Worm (Caenorhabditis elegans) whole organism, L4 larva: Measurements from ENCODE around the gene Y113G7A.12.

Experiments
- F10B5.3 ChIP-seq: sonication (generic microtip); optimal IDR thresholded peaks from 2 replicates; lab custom pipeline; 2016; ENCODE audit warnings: mild to moderate bottlenecking, missing genetic modification characterization, missing compliant biosample characterization
- F26F4.8 ChIP-seq: fragments of 200-800 bp; sonication (Bioruptor generic); conservative IDR thresholded peaks from 2 replicates; pipeline ENCODE4 v1.3.6; 2022; ENCODE audit warnings: missing genetic modification characterization, missing compliant biosample characterization
- F44E2.7 ChIP-seq: fragments of 200-800 bp; sonication (Bioruptor generic); IDR thresholded peaks from 2 replicates; pipeline ENCODE4 v2.1.2; 2022; ENCODE audit warnings: missing genetic modification characterization, missing compliant biosample characterization
- T20F7.1 ChIP-seq: fragments of 200-800 bp; sonication (Bioruptor generic); optimal IDR thresholded peaks from 2 replicates; lab custom pipeline; 2018; ENCODE audit warnings: mild to moderate bottlenecking, missing genetic modification characterization, missing compliant biosample characterization
- T26A8.4 ChIP-seq: fragments of 200-800 bp; sonication (Bioruptor generic); IDR thresholded peaks from 2 replicates; pipeline ENCODE4 v1.3.6; 2022; ENCODE audit warnings: missing genetic modification characterization, missing compliant biosample characterization
- Y105C5A.15 ChIP-seq: fragments of 200-800 bp; sonication (Bioruptor generic); IDR thresholded peaks from 2 replicates; pipeline ENCODE4 v1.3.6; 2022; ENCODE audit warnings: missing genetic modification characterization, missing compliant biosample characterization
- Y48G9A.11 ChIP-seq: fragments of 200-800 bp; sonication (Bioruptor generic); IDR thresholded peaks from 2 replicates; pipeline ENCODE4 v1.3.6; 2022; ENCODE audit warnings: missing genetic modification reagents, missing genetic modification characterization, missing compliant biosample characterization
- Y75B8A.6 ChIP-seq: fragments of 200-800 bp; sonication (Bioruptor generic); IDR thresholded peaks from 2 replicates; pipeline ENCODE4 v1.3.6; 2022; ENCODE audit warnings: missing genetic modification reagents, missing genetic modification characterization, missing compliant biosample characterization
- aha-1 ChIP-seq: fragments of 150-350 bp; peaks from one replicate; lab custom pipeline; 2014; ENCODE audit warnings: missing biosample characterization, missing genetic modification characterization
- ama-1 ChIP-seq: fragments of 150-350 bp; optimal IDR thresholded peaks from 2 replicates; lab custom pipeline; 2014; ENCODE audit warnings: inconsistent platforms, mixed read lengths
- arid-1 ChIP-seq: fragments of 200-800 bp; sonication (Bioruptor generic); conservative IDR thresholded peaks from 2 replicates; pipeline ENCODE4 v1.3.6; 2022; ENCODE audit warnings: missing genetic modification reagents, missing genetic modification characterization, missing compliant biosample characterization
- ceh-20 ChIP-seq: fragments of 200-800 bp; sonication (Bioruptor generic); IDR thresholded peaks from 2 replicates; pipeline ENCODE4 v1.3.6; 2022; ENCODE audit warnings: missing genetic modification reagents, missing genetic modification characterization, missing compliant biosample characterization
- ceh-44 ChIP-seq: fragments of 200-800 bp; sonication (Bioruptor generic); IDR thresholded peaks from 2 replicates; pipeline ENCODE4 v1.3.6; 2022; ENCODE audit warnings: missing genetic modification reagents, missing genetic modification characterization, missing compliant biosample characterization
- ceh-62 ChIP-seq: sonication (generic microtip); optimal IDR thresholded peaks from 2 replicates; lab custom pipeline; 2017; ENCODE audit warnings: missing biosample characterization, missing genetic modification characterization
- ctbp-1 ChIP-seq: fragments of 200-800 bp; sonication (Bioruptor generic); IDR thresholded peaks from 2 replicates; pipeline ENCODE4 v1.3.6; 2022; ENCODE audit warnings: missing genetic modification reagents, missing genetic modification characterization, missing compliant biosample characterization
- daf-12 ChIP-seq: fragments of 150-350 bp; optimal IDR thresholded peaks from 2 replicates; lab custom pipeline; 2014; ENCODE audit warnings: missing biosample characterization, missing genetic modification reagents, missing genetic modification characterization
- daf-16 ChIP-seq, 3 experiments: sonication (generic microtip); optimal IDR thresholded peaks; 2 replicates each; lab custom pipeline; 2016 to 2017; ENCODE audit warnings: missing genetic modification characterization in 3 of 3, missing genetic modification reagents in 3 of 3, mild to moderate bottlenecking in 2 of 3, missing compliant biosample characterization in 2 of 3, missing biosample characterization in 1 of 3, moderate library complexity in 1 of 3
- daf-19 ChIP-seq: fragments of 200-800 bp; sonication (Bioruptor generic); conservative IDR thresholded peaks from 2 replicates; pipeline ENCODE4 v1.3.6; 2022; ENCODE audit warnings: missing genetic modification characterization, missing compliant biosample characterization
- dmd-6 ChIP-seq: fragments of 200-800 bp; sonication (Bioruptor generic); IDR thresholded peaks from 2 replicates; pipeline ENCODE4 v1.3.6; 2022; ENCODE audit warnings: missing genetic modification reagents, missing genetic modification characterization, missing compliant biosample characterization
- dmd-9 ChIP-seq: fragments of 200-800 bp; sonication (Bioruptor generic); IDR thresholded peaks from 2 replicates; pipeline ENCODE4 v1.3.6; 2022; ENCODE audit warnings: missing genetic modification reagents, missing genetic modification characterization, missing compliant biosample characterization
- dve-1 ChIP-seq: sonication (generic microtip); optimal IDR thresholded peaks from 2 replicates; lab custom pipeline; 2017; ENCODE audit warnings: antibody characterized with exemption, mild to moderate bottlenecking, missing genetic modification characterization, missing compliant biosample characterization; ENCODE audit not compliant: insufficient read depth
- egl-43 ChIP-seq: fragments of 200-800 bp; sonication (Bioruptor generic); IDR thresholded peaks from 2 replicates; pipeline ENCODE4 v1.3.6; 2022; ENCODE audit warnings: missing genetic modification reagents, missing genetic modification characterization, missing compliant biosample characterization
- fos-1 ChIP-seq: fragments of 150-350 bp; optimal IDR thresholded peaks from 2 replicates; lab custom pipeline; 2014; ENCODE audit warnings: missing biosample characterization, missing genetic modification characterization
- gei-8 ChIP-seq: fragments of 200-800 bp; sonication (Bioruptor generic); optimal IDR thresholded peaks from 2 replicates; lab custom pipeline; 2018; ENCODE audit warnings: mild to moderate bottlenecking, missing genetic modification characterization, missing compliant biosample characterization
- hlh-11 ChIP-seq: fragments of 200-800 bp; sonication (Bioruptor generic); optimal IDR thresholded peaks from 2 replicates; lab custom pipeline; 2018; ENCODE audit warnings: mild to moderate bottlenecking, missing genetic modification characterization, missing compliant biosample characterization
- hmg-1.1 ChIP-seq: fragments of 200-800 bp; sonication (Bioruptor generic); IDR thresholded peaks from 2 replicates; pipeline ENCODE4 v1.3.6; 2022; ENCODE audit warnings: missing genetic modification reagents, missing genetic modification characterization, missing compliant biosample characterization
- lim-7 ChIP-seq: fragments of 200-800 bp; sonication (Bioruptor generic); IDR thresholded peaks from 2 replicates; pipeline ENCODE4 v1.3.6; 2022; ENCODE audit warnings: missing genetic modification characterization, missing compliant biosample characterization
- lin-1 ChIP-seq: fragments of 200-800 bp; sonication (Bioruptor generic); IDR thresholded peaks from 2 replicates; pipeline ENCODE4 v1.3.6; 2022; ENCODE audit warnings: missing genetic modification reagents, missing genetic modification characterization, missing compliant biosample characterization
- lin-13 ChIP-seq: fragments of 150-350 bp; optimal IDR thresholded peaks from 2 replicates; lab custom pipeline; 2014; ENCODE audit warnings: missing biosample characterization, missing genetic modification reagents, missing genetic modification characterization
- lin-15B ChIP-seq: fragments of 150-350 bp; sonication (generic microtip); optimal IDR thresholded peaks from 3 replicates; lab custom pipeline; 2014; ENCODE audit warnings: missing biosample characterization, missing genetic modification characterization
- lin-38 ChIP-seq: fragments of 200-800 bp; sonication (Bioruptor generic); IDR thresholded peaks from 2 replicates; pipeline ENCODE4 v1.3.6; 2022; ENCODE audit warnings: missing genetic modification reagents, missing genetic modification characterization, missing compliant biosample characterization
- lsy-2 ChIP-seq, 2 experiments: fragments of 150-350 bp in 1 of 2; sonication (generic microtip) in 1 of 2; optimal IDR thresholded peaks; 2 replicates each; lab custom pipeline; 2014 to 2017; ENCODE audit warnings: missing biosample characterization in 2 of 2, missing genetic modification characterization in 2 of 2
- madf-5 ChIP-seq, 2 experiments: fragments of 200-800 bp; sonication (Bioruptor generic); IDR thresholded peaks; 2 replicates each; pipeline ENCODE4 v1.3.6; 2022; ENCODE audit warnings: missing compliant biosample characterization in 2 of 2, missing genetic modification characterization in 2 of 2
- mdt-29 ChIP-seq: fragments of 200-800 bp; sonication (Bioruptor generic); IDR thresholded peaks from 2 replicates; pipeline ENCODE4 v1.3.6; 2022; ENCODE audit warnings: missing genetic modification reagents, missing genetic modification characterization, missing compliant biosample characterization
- mep-1 ChIP-seq: fragments of 150-350 bp; sonication (generic microtip); optimal IDR thresholded peaks from 3 replicates; lab custom pipeline; 2014; ENCODE audit warnings: missing biosample characterization, missing genetic modification characterization
- mes-2 ChIP-seq: sonication (generic microtip); optimal IDR thresholded peaks from 2 replicates; lab custom pipeline; 2016; ENCODE audit warnings: missing genotype, mild to moderate bottlenecking, missing genetic modification characterization, missing compliant biosample characterization; ENCODE audit not compliant: poor library complexity, severe bottlenecking
- nhr-10 ChIP-seq: fragments of 150-350 bp; optimal IDR thresholded peaks from 2 replicates; lab custom pipeline; 2014; ENCODE audit warnings: missing biosample characterization, missing genetic modification characterization
- nhr-102 ChIP-seq: sonication (generic microtip); optimal IDR thresholded peaks from 2 replicates; lab custom pipeline; 2016; ENCODE audit warnings: mild to moderate bottlenecking, missing genetic modification characterization, moderate library complexity, missing compliant biosample characterization
- nhr-41 ChIP-seq: fragments of 200-800 bp; sonication (Bioruptor generic); IDR thresholded peaks from 2 replicates; pipeline ENCODE4 v1.3.6; 2022; ENCODE audit warnings: missing genetic modification reagents, missing genetic modification characterization, missing compliant biosample characterization
- pha-4 ChIP-seq, 2 experiments: fragments of 150-350 bp in 1 of 2; fragments of 200-800 bp in 1 of 2; sonication (Bioruptor generic) in 1 of 2; IDR thresholded peaks in 1 of 2; optimal IDR thresholded peaks in 1 of 2; 2 replicates each; pipeline versions ENCODE4 v1.3.6 to Lab custom; 2014 to 2022; ENCODE audit warnings: missing genetic modification characterization in 2 of 2, missing genetic modification reagents in 2 of 2, missing biosample characterization in 1 of 2, missing compliant biosample characterization in 1 of 2
- saeg-2 ChIP-seq: fragments of 200-800 bp; sonication (Bioruptor generic); IDR thresholded peaks from 2 replicates; pipeline ENCODE4 v1.3.6; 2022; ENCODE audit warnings: missing genetic modification reagents, missing genetic modification characterization, missing compliant biosample characterization
- tra-1 ChIP-seq: fragments of 200-800 bp; sonication (Bioruptor generic); IDR thresholded peaks from 2 replicates; pipeline ENCODE4 v1.3.6; 2022; ENCODE audit warnings: missing genetic modification reagents, missing genetic modification characterization, missing compliant biosample characterization
- zfp-3 ChIP-seq: fragments of 200-800 bp; sonication (Bioruptor generic); conservative IDR thresholded peaks from 2 replicates; pipeline ENCODE4 v1.3.6; 2022; ENCODE audit warnings: missing genetic modification reagents, missing genetic modification characterization, missing compliant biosample characterization
- zip-2 ChIP-seq: fragments of 150-350 bp; optimal IDR thresholded peaks from 2 replicates; lab custom pipeline; 2014; ENCODE audit warnings: missing biosample characterization, missing genetic modification characterization

The Y113G7A.12 gene

ce11 chrV:20161781-20162289 is 19.4 kb downstream of the Y113G7A.12 start (continued):
- no peak for TF ChIP-seq gei-8 (GFP tag; lab: Kevin White, UChicago)

- no peak for TF ChIP-seq lin-15B (tag; lab: Kevin White, UChicago)
- peak; percentile 18; the same call in 1 of the 2 replicates for TF ChIP-seq ctbp-1 (GFP tag; lab: Robert Waterston, UW)
- peak; percentile 61 for TF ChIP-seq T20F7.1 (GFP tag; lab: Kevin White, UChicago)
- TF ChIP-seq zfp-3 (GFP tag; lab: Robert Waterston, UW), result peak; percentile 90
- TF ChIP-seq Y48G9A.11, result no peak
- 0 out of 2 replicates have a peak, but pooled peaks have one; percentile 5 for TF ChIP-seq mdt-29 (GFP tag; lab: Robert Waterston, UW)
- TF ChIP-seq daf-12 (tag; lab: Kevin White, UChicago), result no peak
- TF ChIP-seq F44E2.7 (GFP tag; lab: Robert Waterston, UW), result 0 out of 2 replicates have a peak, but pooled peaks have one; percentile 2
- TF ChIP-seq Y105C5A.15 (GFP tag; lab: Robert Waterston, UW), result 0 out of 2 replicates have a peak, but pooled peaks have one; percentile 4
- TF ChIP-seq hmg-1.1 (GFP tag; lab: Robert Waterston, UW), result no peak
- TF ChIP-seq lin-13, result peak; percentile 12
- TF ChIP-seq dve-1 (tag; lab: Kevin White, UChicago), result peak; percentile 82
- peak in 1 of 2 experiments; percentile 50 for TF ChIP-seq lsy-2 (tag; optimal IDR thresholded peaks at IDR 0.05; lab: Kevin White, UChicago)
- peak; percentile 88 for TF ChIP-seq T26A8.4 (GFP tag; lab: Robert Waterston, UW)
- TF ChIP-seq lin-38 (GFP tag; lab: Robert Waterston, UW), result peak; percentile 56
- no peak for TF ChIP-seq F10B5.3 (tag; lab: Kevin White, UChicago)
- TF ChIP-seq nhr-102 (tag; lab: Kevin White, UChicago), result peak; percentile 23
- TF ChIP-seq mep-1 (tag; lab: Kevin White, UChicago), result peak; percentile 73
- peak; percentile 30; the same call in 1 of the 2 replicates for TF ChIP-seq arid-1 (GFP tag; lab: Robert Waterston, UW)
- TF ChIP-seq zip-2 (tag; lab: Kevin White, UChicago), result peak; percentile 30
- TF ChIP-seq nhr-41, result 0 out of 2 replicates have a peak, but pooled peaks have one; percentile 8
- TF ChIP-seq aha-1 (tag; lab: Kevin White, UChicago), result peak; percentile 28
- peak in 1 of 2 experiments; percentile 49; a peak in 1 of 4 replicates for TF ChIP-seq madf-5 (GFP tag; IDR thresholded peaks at IDR 0.05; lab: Robert Waterston, UW)
- no peak for TF ChIP-seq lim-7
- TF ChIP-seq pha-4 (GFP tag; IDR thresholded peaks at IDR 0.05; lab: Robert Waterston, UW), result peak; percentile 60; the same call in 1 of the 2 replicates
- TF ChIP-seq pha-4 (tag; optimal IDR thresholded peaks at IDR 0.05; lab: Kevin White, UChicago), result no peak
- TF ChIP-seq daf-19 (GFP tag; lab: Robert Waterston, UW), result no peak
- peak; percentile 6 for TF ChIP-seq hlh-11 (tag; lab: Kevin White, UChicago)
- TF ChIP-seq Y75B8A.6 (GFP tag; lab: Robert Waterston, UW), result 0 out of 2 replicates have a peak, but pooled peaks have one; percentile 57
- peak in 1 of 2 experiments; percentile 16 for TF ChIP-seq daf-16 (GFP tag; optimal IDR thresholded peaks at IDR 0.05; lab: Kevin White, UChicago)
- peak; percentile 74 for TF ChIP-seq daf-16 (tag; optimal IDR thresholded peaks at IDR 0.05; lab: Kevin White, UChicago)
- TF ChIP-seq dmd-9, result no peak
- no peak for TF ChIP-seq ceh-62 (tag; lab: Kevin White, UChicago)
- peak; percentile 56 for TF ChIP-seq mes-2 (tag; lab: Kevin White, UChicago)
Measured at ce11 chrV:20162290-20163104, 20.1 kb downstream of the Y113G7A.12 start.

DNA sequence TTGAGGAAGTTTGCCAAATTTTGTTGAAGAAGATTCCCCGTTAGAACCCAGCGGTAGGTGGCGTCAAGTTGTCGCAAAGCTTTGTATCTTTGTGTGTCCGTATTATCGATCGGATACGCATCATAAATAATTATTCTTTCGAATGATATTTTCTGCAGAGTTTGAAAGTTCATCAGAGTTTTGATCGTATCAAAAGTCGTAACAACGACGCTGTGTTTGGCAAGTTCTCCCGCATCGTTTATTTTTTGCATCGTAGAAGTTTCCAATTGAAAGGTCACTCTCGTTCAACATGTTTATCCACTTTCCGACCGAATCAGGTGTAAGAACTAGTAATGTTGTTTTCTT is 20.7 kb downstream of the Y113G7A.12 start:
- TF ChIP-seq ceh-44 (GFP tag; lab: Robert Waterston, UW) (no peak), fos-1 (tag; lab: Kevin White, UChicago) (no peak), tra-1 (GFP tag; lab: Robert Waterston, UW) (peak; percentile 22; the same call in 1 of the 2 replicates), dmd-6 (GFP tag; lab: Robert Waterston, UW) (peak; percentile 16; the same call in 1 of the 2 replicates), aha-1 (tag; lab: Kevin White, UChicago) (peak; percentile 38), ceh-20 (GFP tag; lab: Robert Waterston, UW) (no peak), daf-19 (GFP tag; lab: Robert Waterston, UW) (no peak), nhr-10 (tag; lab: Kevin White, UChicago) (peak; percentile 7), saeg-2 (GFP tag; lab: Robert Waterston, UW) (peak; percentile 56; the same call in 1 of the 2 replicates), egl-43 (GFP tag; lab: Robert Waterston, UW) (no peak), lim-7 (0 out of 2 replicates have a peak, but pooled peaks have one; percentile 23), ama-1 (peak; percentile 65), F26F4.8 (GFP tag; lab: Robert Waterston, UW) (no peak), lin-1 (GFP tag; lab: Robert Waterston, UW) (peak; percentile 46; the same call in 1 of the 2 replicates)
